Fruit fly (Drosophila melanogaster) whole organism, embryonic: ENCODE results near the gene HIP-R.

Source experiments
- BEAF-32 ChIP-seq: fragments of 200-800 bp; sonication (Bioruptor generic); optimal IDR thresholded peaks from 3 replicates; lab custom pipeline; 2017; ENCODE audit warnings: missing biosample characterization, missing genetic modification characterization, mild to moderate bottlenecking, moderate library complexity, missing genetic modification reagents
- CG10147 ChIP-seq: fragments of 200-800 bp; sonication (Bioruptor generic); optimal IDR thresholded peaks from 2 replicates; lab custom pipeline; 2019; ENCODE audit warnings: missing biosample characterization, mild to moderate bottlenecking, missing genetic modification characterization, moderate library complexity
- CG10267 ChIP-seq: fragments of 200-800 bp; sonication (Bioruptor generic); optimal IDR thresholded peaks from 2 replicates; lab custom pipeline; 2018; ENCODE audit warnings: missing biosample characterization, mild to moderate bottlenecking, missing genetic modification characterization, moderate library complexity
- CG10366 ChIP-seq: fragments of 200-800 bp; sonication (Bioruptor generic); IDR thresholded peaks from 2 replicates; pipeline ENCODE4 v1.3.6; 2022; ENCODE audit warnings: missing biosample characterization, missing genetic modification characterization
- CG10959 ChIP-seq: fragments of 200-800 bp; sonication (Bioruptor generic); IDR thresholded peaks from 2 replicates; pipeline ENCODE4 v1.3.6; 2022; ENCODE audit warnings: missing biosample characterization, missing genetic modification characterization
- CG11456 ChIP-seq: fragments of 200-800 bp; sonication (Bioruptor generic); IDR thresholded peaks from 3 replicates; pipeline ENCODE4 v1.3.6; 2022; ENCODE audit warnings: missing biosample characterization, missing genetic modification characterization
- CG13296 ChIP-seq: fragments of 200-800 bp; sonication (Bioruptor generic); optimal IDR thresholded peaks from 3 replicates; lab custom pipeline; 2018; ENCODE audit warnings: missing biosample characterization, mild to moderate bottlenecking, missing genetic modification characterization
- CG15696 ChIP-seq: fragments of 200-800 bp; sonication (Bioruptor generic); optimal IDR thresholded peaks from 2 replicates; lab custom pipeline; 2019; ENCODE audit warnings: missing biosample characterization, mild to moderate bottlenecking, missing genetic modification characterization, moderate library complexity
- CG17802 ChIP-seq: fragments of 200-800 bp; sonication (Bioruptor generic); optimal IDR thresholded peaks from 2 replicates; lab custom pipeline; 2018; ENCODE audit warnings: missing biosample characterization, mild to moderate bottlenecking, missing genetic modification characterization, moderate library complexity
- CG2199 ChIP-seq: fragments of 200-800 bp; sonication (Bioruptor generic); IDR thresholded peaks from 3 replicates; pipeline ENCODE4 v1.3.6; 2022; ENCODE audit warnings: missing biosample characterization, missing genetic modification characterization
- CG2889 ChIP-seq: fragments of 200-800 bp; sonication (Bioruptor generic); IDR thresholded peaks from 3 replicates; pipeline ENCODE4 v1.3.6; 2022; ENCODE audit warnings: missing biosample characterization, missing genetic modification characterization
- CG30020 ChIP-seq: fragments of 200-800 bp; optimal IDR thresholded peaks from 2 replicates; lab custom pipeline; 2019; ENCODE audit warnings: missing biosample characterization, mild to moderate bottlenecking, missing genetic modification characterization, moderate library complexity
- CG32532 ChIP-seq: fragments of 200-800 bp; sonication (Bioruptor generic); IDR thresholded peaks from 2 replicates; pipeline ENCODE4 v1.3.6; 2022; ENCODE audit warnings: missing biosample characterization, missing genetic modification characterization
- CG33557 ChIP-seq: fragments of 200-800 bp; sonication (Bioruptor generic); optimal IDR thresholded peaks from 2 replicates; lab custom pipeline; 2019; ENCODE audit warnings: missing biosample characterization, mild to moderate bottlenecking, missing genetic modification characterization, moderate library complexity
- CG34422 ChIP-seq: fragments of 200-800 bp; sonication (Bioruptor generic); IDR thresholded peaks from 3 replicates; pipeline ENCODE4 v1.3.6; 2022; ENCODE audit warnings: missing biosample characterization, missing genetic modification characterization
- CG3726 ChIP-seq: fragments of 200-800 bp; sonication (Bioruptor generic); IDR thresholded peaks from 3 replicates; pipeline ENCODE4, ENCODE4 v1.3.6; 2022; ENCODE audit warnings: missing biosample characterization, missing genetic modification characterization
- CG5953 ChIP-seq: fragments of 200-800 bp; sonication (Bioruptor generic); IDR thresholded peaks from 2 replicates; pipeline ENCODE4 v1.3.6; 2022; ENCODE audit warnings: missing biosample characterization, missing genetic modification characterization
- CG6175 ChIP-seq: fragments of 200-800 bp; sonication (Bioruptor generic); IDR thresholded peaks from 3 replicates; pipeline ENCODE4 v1.3.6; 2022; ENCODE audit warnings: missing biosample characterization, missing genetic modification characterization
- CG6272 ChIP-seq: fragments of 200-800 bp; sonication (Bioruptor generic); IDR thresholded peaks from 2 replicates; pipeline ENCODE4 v1.3.6; 2022; ENCODE audit warnings: missing biosample characterization, missing genetic modification characterization
- CG6689 ChIP-seq: fragments of 200-800 bp; sonication (Bioruptor generic); IDR thresholded peaks from 2 replicates; pipeline ENCODE4 v1.3.6; 2022; ENCODE audit warnings: missing biosample characterization, missing genetic modification characterization
- CG7963 ChIP-seq: fragments of 200-800 bp; sonication (Bioruptor generic); IDR thresholded peaks from 3 replicates; pipeline ENCODE4 v1.3.6; 2022; ENCODE audit warnings: missing biosample characterization, missing genetic modification characterization; ENCODE audit not compliant: partially characterized antibody
- CG8089 ChIP-seq: fragments of 200-800 bp; sonication (Bioruptor generic); optimal IDR thresholded peaks from 3 replicates; lab custom pipeline; 2016; ENCODE audit warnings: missing biosample characterization, missing genetic modification characterization
- CG8924 ChIP-seq: fragments of 200-800 bp; optimal IDR thresholded peaks from 3 replicates; lab custom pipeline; 2019; ENCODE audit warnings: missing biosample characterization, mild to moderate bottlenecking, missing genetic modification characterization, moderate library complexity
- CG8944 ChIP-seq: fragments of 200-800 bp; sonication (Bioruptor generic); optimal IDR thresholded peaks from 3 replicates; lab custom pipeline; 2016; ENCODE audit warnings: missing biosample characterization, missing genetic modification characterization
- CG9437 ChIP-seq: fragments of 200-800 bp; sonication (Bioruptor generic); optimal IDR thresholded peaks from 2 replicates; lab custom pipeline; 2018; ENCODE audit warnings: missing biosample characterization, mild to moderate bottlenecking, missing genetic modification characterization
- Chrac-16 ChIP-seq: fragments of 200-800 bp; sonication (Bioruptor generic); optimal IDR thresholded peaks from 3 replicates; lab custom pipeline; 2016; ENCODE audit warnings: missing biosample characterization, missing genetic modification characterization
- CrebB ChIP-seq: fragments of 200-800 bp; sonication (Bioruptor generic); optimal IDR thresholded peaks from 3 replicates; lab custom pipeline; 2018; ENCODE audit warnings: missing biosample characterization, mild to moderate bottlenecking, missing genetic modification characterization
- Dip2 ChIP-seq: fragments of 200-800 bp; sonication (Bioruptor generic); IDR thresholded peaks from 2 replicates; pipeline ENCODE4 v1.3.6; 2022; ENCODE audit warnings: missing biosample characterization, missing genetic modification characterization
- Doc2 ChIP-seq: fragments of 200-800 bp; sonication (Bioruptor generic); IDR thresholded peaks from 2 replicates; pipeline ENCODE4 v1.3.6; 2022; ENCODE audit warnings: missing biosample characterization, missing genetic modification characterization
- ERR ChIP-seq: fragments of 200-800 bp; sonication (Bioruptor generic); optimal IDR thresholded peaks from 2 replicates; lab custom pipeline; 2016; ENCODE audit warnings: missing biosample characterization, missing genetic modification characterization
- Fer2 ChIP-seq: fragments of 200-800 bp; sonication (Bioruptor generic); optimal IDR thresholded peaks from 2 replicates; lab custom pipeline; 2018; ENCODE audit warnings: missing biosample characterization, mild to moderate bottlenecking, missing genetic modification characterization, moderate library complexity
- Hmx ChIP-seq: fragments of 200-800 bp; sonication (Bioruptor generic); optimal IDR thresholded peaks from 2 replicates; lab custom pipeline; 2016; ENCODE audit warnings: missing biosample characterization, missing genetic modification characterization
- Hr39 ChIP-seq: fragments of >200 bp; optimal IDR thresholded peaks from 2 replicates; lab custom pipeline; 2017
- MTF-1 ChIP-seq: fragments of 200-800 bp; sonication (Bioruptor generic); optimal IDR thresholded peaks from 2 replicates; lab custom pipeline; 2018; ENCODE audit warnings: missing biosample characterization, mild to moderate bottlenecking, missing genetic modification characterization, borderline replicate concordance
- NFAT ChIP-seq: fragments of 200-800 bp; sonication (Bioruptor generic); IDR thresholded peaks from 2 replicates; pipeline ENCODE4 v1.3.6; 2022; ENCODE audit warnings: missing biosample characterization, missing genetic modification characterization
- Opbp ChIP-seq: fragments of 200-800 bp; sonication (Bioruptor generic); IDR thresholded peaks from 3 replicates; pipeline ENCODE4 v1.3.6; 2022; ENCODE audit warnings: missing biosample characterization, missing genetic modification characterization; ENCODE audit not compliant: partially characterized antibody
- Rfx ChIP-seq: fragments of 200-800 bp; sonication (Bioruptor generic); IDR thresholded peaks from 2 replicates; pipeline ENCODE4 v1.3.6; 2022; ENCODE audit warnings: missing biosample characterization, missing genetic modification characterization
- Six4 ChIP-seq: fragments of 200-800 bp; sonication (Bioruptor generic); optimal IDR thresholded peaks from 2 replicates; lab custom pipeline; 2016; ENCODE audit warnings: missing biosample characterization, missing genetic modification characterization
- esg ChIP-seq: fragments of 200-800 bp; sonication (Bioruptor generic); conservative IDR thresholded peaks from 2 replicates; pipeline ENCODE4 v1.3.6; 2022; ENCODE audit warnings: missing biosample characterization, missing genetic modification characterization
- ind ChIP-seq: fragments of 200-800 bp; sonication (Bioruptor generic); optimal IDR thresholded peaks from 3 replicates; lab custom pipeline; 2016; ENCODE audit warnings: missing biosample characterization, missing genetic modification characterization
- klu ChIP-seq: fragments of 200-800 bp; sonication (Bioruptor generic); IDR thresholded peaks from 2 replicates; pipeline ENCODE4 v1.3.6; 2022; ENCODE audit warnings: missing biosample characterization, missing genetic modification characterization
- lilli ChIP-seq: fragments of 200-800 bp; sonication (Bioruptor generic); optimal IDR thresholded peaks from 3 replicates; lab custom pipeline; 2016; ENCODE audit warnings: missing biosample characterization, missing genetic modification characterization
- mld ChIP-seq: fragments of 200-800 bp; sonication (Bioruptor generic); IDR thresholded peaks from 3 replicates; pipeline ENCODE4 v1.3.6; 2022; ENCODE audit warnings: missing biosample characterization, missing genetic modification characterization; ENCODE audit not compliant: partially characterized antibody
- pb ChIP-seq: fragments of 200-800 bp; sonication (Bioruptor generic); optimal IDR thresholded peaks from 3 replicates; lab custom pipeline; 2016; ENCODE audit warnings: missing biosample characterization, missing genetic modification characterization
- prd ChIP-seq, 3 experiments: fragments of >200 bp in 2 of 3; fragments of 200-800 bp in 1 of 3; sonication (Bioruptor generic) in 1 of 3; optimal IDR thresholded peaks in 2 of 3; IDR thresholded peaks in 1 of 3; 2 replicates in 2 of 3; 3 replicates in 1 of 3; pipeline versions ENCODE4 v1.3.6 to Lab custom; 2017 to 2022; ENCODE audit warnings: missing biosample characterization in 1 of 3, missing genetic modification characterization in 1 of 3
- sens-2 ChIP-seq: fragments of 200-800 bp; sonication (Bioruptor generic); IDR thresholded peaks from 2 replicates; pipeline ENCODE4 v1.3.6; 2022; ENCODE audit warnings: missing biosample characterization, missing genetic modification characterization
- sqz ChIP-seq: fragments of 200-800 bp; sonication (Bioruptor generic); optimal IDR thresholded peaks from 3 replicates; lab custom pipeline; 2018; ENCODE audit warnings: missing biosample characterization, mild to moderate bottlenecking, missing genetic modification characterization
- sr ChIP-seq: fragments of 200-800 bp; sonication (Bioruptor generic); IDR thresholded peaks from 3 replicates; pipeline ENCODE4 v1.3.6; 2022; ENCODE audit warnings: missing biosample characterization, missing genetic modification characterization
- stc ChIP-seq: fragments of 200-800 bp; sonication (Bioruptor generic); IDR thresholded peaks from 2 replicates; pipeline ENCODE4 v1.3.6; 2022; ENCODE audit warnings: missing biosample characterization, missing genetic modification characterization
- vfl ChIP-seq: fragments of 200-800 bp; sonication (Bioruptor generic); optimal IDR thresholded peaks from 2 replicates; lab custom pipeline; 2016; ENCODE audit warnings: missing biosample characterization, missing genetic modification characterization

Gene HIP-R

DNA sequence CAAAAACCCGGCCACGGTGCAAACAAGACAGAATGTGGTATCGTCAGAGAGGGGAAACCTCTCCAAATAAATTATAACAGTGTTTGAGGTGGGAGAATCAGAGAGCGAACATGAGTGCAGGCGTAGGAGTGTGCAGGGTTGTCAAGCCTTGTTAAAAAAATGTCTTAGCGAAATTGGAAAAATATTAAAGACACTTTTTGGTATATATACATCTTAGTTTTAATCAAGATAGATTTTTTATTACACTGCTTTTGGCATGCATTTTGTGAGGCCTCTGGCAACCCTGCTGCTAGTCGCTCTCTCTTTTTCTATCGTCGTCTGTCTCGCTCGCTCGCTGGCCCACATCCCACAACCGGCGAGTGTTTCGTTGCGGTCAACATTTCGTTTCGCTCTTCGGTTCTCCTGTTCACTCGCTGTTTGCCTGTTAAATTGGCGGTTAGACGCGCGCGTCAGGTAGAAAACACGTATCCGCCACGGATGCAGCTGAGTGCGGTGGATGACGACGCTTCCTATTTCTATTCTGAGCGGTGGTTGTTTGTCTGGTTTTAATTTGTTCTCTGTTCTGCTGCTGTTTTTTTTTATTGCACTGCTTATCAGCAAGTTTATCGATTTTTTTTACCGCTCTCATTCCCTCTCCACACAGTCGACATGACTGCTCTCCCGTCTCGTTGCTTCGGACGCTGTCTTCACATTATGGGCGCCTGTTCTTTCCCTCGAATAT, 47.6 kb upstream of the HIP-R start (continued):
- TF ChIP-seq klu (GFP tag; lab: Robert Waterston, UW) (peak; percentile 99), CG33557 (GFP tag; lab: Kevin White, UChicago) (peak; percentile 100), Fer2 (tag; lab: Kevin White, UChicago) (peak; percentile 99), CG6175 (GFP tag; lab: Robert Waterston, UW) (peak; percentile 99), stc (GFP tag; lab: Robert Waterston, UW) (peak; percentile 99), esg (GFP tag; lab: Robert Waterston, UW) (peak; percentile 99), CG10959 (peak; percentile 99), CG10147 (peak; percentile 98), CG7963 (GFP tag; lab: Robert Waterston, UW) (peak; percentile 49; the same call in 1 of the 3 replicates), CG8944 (GFP tag; lab: Kevin White, UChicago) (peak; percentile 99), Dip2 (peak; percentile 77), CG13296 (GFP tag; lab: Kevin White, UChicago) (peak; percentile 100), CG2199 (GFP tag; lab: Robert Waterston, UW) (peak; percentile 100), CG3726 (GFP tag; lab: Robert Waterston, UW) (peak; percentile 99), CG11456 (peak; percentile 100), Doc2 (GFP tag; lab: Robert Waterston, UW) (peak; percentile 97), MTF-1 (peak; percentile 98), prd (optimal IDR thresholded peaks at IDR 0.05; lab: Kevin White, UChicago) (no peak), prd (GFP tag; IDR thresholded peaks at IDR 0.05; lab: Robert Waterston, UW) (peak; percentile 100), sqz (GFP tag; lab: Kevin White, UChicago) (peak; percentile 100), Rfx (GFP tag; lab: Robert Waterston, UW) (peak; percentile 100), CG8089 (GFP tag; lab: Kevin White, UChicago) (peak; percentile 99), CG2889 (GFP tag; lab: Robert Waterston, UW) (peak; percentile 99), CG34422 (GFP tag; lab: Robert Waterston, UW) (peak; percentile 100), sr (GFP tag; lab: Robert Waterston, UW) (peak; percentile 100), sens-2 (GFP tag; lab: Robert Waterston, UW) (peak; percentile 99), ind (GFP tag; lab: Kevin White, UChicago) (peak; percentile 99), mld (GFP tag; lab: Robert Waterston, UW) (no peak; the same call in 2 of the 3 replicates), Six4 (GFP tag; lab: Kevin White, UChicago) (peak; percentile 99), CG32532 (peak; percentile 100), Hr39 (lab: Kevin White, UChicago) (no peak), CG9437 (GFP tag; lab: Kevin White, UChicago) (peak; percentile 92), CG10267 (peak; percentile 98), CG10366 (peak; percentile 100), lilli (GFP tag; lab: Kevin White, UChicago) (peak; percentile 100), vfl (GFP tag; lab: Kevin White, UChicago) (peak; percentile 99), Opbp (GFP tag; lab: Robert Waterston, UW) (0 out of 3 replicates have a peak, but pooled peaks have one; percentile 22), ERR (peak; percentile 99), Hmx (GFP tag; lab: Kevin White, UChicago) (peak; percentile 97), CG15696 (tag; lab: Kevin White, UChicago) (peak; percentile 100), pb (GFP tag; lab: Kevin White, UChicago) (peak; percentile 98), CG17802 (tag; lab: Kevin White, UChicago) (peak; percentile 91), CG6272 (GFP tag; lab: Robert Waterston, UW) (peak; percentile 99), CG8924 (tag; lab: Kevin White, UChicago) (peak; percentile 100), Chrac-16 (GFP tag; lab: Kevin White, UChicago) (peak; percentile 100), CG6689 (peak; percentile 99), NFAT (GFP tag; lab: Robert Waterston, UW) (peak; percentile 100), BEAF-32 (GFP tag; lab: Kevin White, UChicago) (peak; percentile 35), CG5953 (GFP tag; lab: Robert Waterston, UW) (peak; percentile 99), CrebB (tag; lab: Kevin White, UChicago) (peak; percentile 99), CG30020 (peak; percentile 92)
